Worm (Caenorhabditis elegans): ENCODE measurements around the gene F08G2.8.

- peak; percentile 20 for TF ChIP-seq ceh-48 (tag; optimal IDR thresholded peaks at IDR 0.05)
- no peak for TF ChIP-seq madf-2 (tag; optimal IDR thresholded peaks at IDR 0.05)
- no peak for TF ChIP-seq hlh-13 (GFP tag; optimal IDR thresholded peaks at IDR 0.05)
- no peak for TF ChIP-seq ceh-31 (tag; optimal IDR thresholded peaks at IDR 0.05)
- TF ChIP-seq nhr-11 (tag; optimal IDR thresholded peaks at IDR 0.05), result no peak
- no peak for TF ChIP-seq dmd-4 (tag; optimal IDR thresholded peaks at IDR 0.05; ENCODE audit: borderline replicate concordance)
Observed at ce11 chrII:13899777-13900176, 47.7 kb downstream of the F08G2.8 start.
